Comparison of ENCODE assay signal across 2 fruit fly cellular contexts in the genomic region with DNA sequence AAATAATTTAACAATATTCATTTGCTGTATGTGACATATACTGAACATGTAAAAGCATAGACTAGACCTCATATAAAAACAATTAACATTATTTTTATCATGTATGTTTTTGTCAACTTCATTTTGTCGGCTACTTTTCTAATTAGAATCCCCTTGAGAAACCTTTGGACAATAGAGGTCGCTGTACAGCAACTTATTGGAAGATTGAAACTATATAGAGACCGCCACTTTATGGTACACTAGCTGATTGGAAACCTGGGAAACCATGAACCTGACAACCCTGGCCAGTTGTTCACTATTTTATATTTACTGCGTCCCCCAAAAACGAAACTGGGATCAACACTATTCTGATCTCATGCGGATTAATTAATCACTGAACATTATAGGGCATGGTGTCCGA.
TF ChIP-seq lines count a peak whose summit lies in the region.

No protein-coding gene starts in this region.

- TF ChIP-seq CTCF in S2 (optimal IDR thresholded peaks at IDR 0.05; lab: Kevin White, UChicago) = peak; percentile 92 to 93
- TF ChIP-seq CTCF in whole organism, embryonic (GFP tag; optimal IDR thresholded peaks at IDR 0.05; lab: Kevin White, UChicago) = peak; percentile 89

TF ChIP-seq in whole organism, embryonic, 481 proteins besides CTCF, POLR2A, EP300 and RAD21:
- no peak for TF ChIP-seq CG14860 (GFP tag; IDR thresholded peaks at IDR 0.05; lab: Robert Waterston, UW; ENCODE audit: partially characterized antibody)
- TF ChIP-seq az2 (GFP tag; optimal IDR thresholded peaks at IDR 0.05; lab: Kevin White, UChicago) = no peak
- TF ChIP-seq CG4617 (GFP tag; optimal IDR thresholded peaks at IDR 0.05; lab: Kevin White, UChicago; ENCODE audit: borderline replicate concordance) = no peak
- peak; percentile 96 for TF ChIP-seq Elba2 (GFP tag; optimal IDR thresholded peaks at IDR 0.05; lab: Kevin White, UChicago)
- peak; percentile 96 for TF ChIP-seq stwl (tag; optimal IDR thresholded peaks at IDR 0.05; lab: Kevin White, UChicago)
- TF ChIP-seq Hr78 (GFP tag; optimal IDR thresholded peaks at IDR 0.05; lab: Kevin White, UChicago) = no peak
- TF ChIP-seq yki (optimal IDR thresholded peaks at IDR 0.05; lab: Kevin White, UChicago) = no peak
- TF ChIP-seq Neu2 (GFP tag; optimal IDR thresholded peaks at IDR 0.05; lab: Kevin White, UChicago; ENCODE audit: borderline replicate concordance) = no peak
- TF ChIP-seq pita (GFP tag; optimal IDR thresholded peaks at IDR 0.05; lab: Kevin White, UChicago) = peak; percentile 43
- no peak for TF ChIP-seq CG31224 (GFP tag; IDR thresholded peaks at IDR 0.05; lab: Robert Waterston, UW)
- peak; percentile 47 for TF ChIP-seq CG15696 (tag; optimal IDR thresholded peaks at IDR 0.05; lab: Kevin White, UChicago)
- peak in 1 of 2 experiments; percentile 12 for TF ChIP-seq chif (GFP tag; optimal IDR thresholded peaks at IDR 0.05; lab: Kevin White, UChicago)
- no peak for TF ChIP-seq cato (GFP tag; optimal IDR thresholded peaks at IDR 0.05; lab: Kevin White, UChicago; ENCODE audit: borderline replicate concordance)
- TF ChIP-seq CG17829 (tag; optimal IDR thresholded peaks at IDR 0.05; lab: Kevin White, UChicago) = peak; percentile 35
- no peak for TF ChIP-seq Camta (GFP tag; optimal IDR thresholded peaks at IDR 0.05; lab: Kevin White, UChicago)
- TF ChIP-seq CG2678 (tag; optimal IDR thresholded peaks at IDR 0.05; lab: Kevin White, UChicago) = no peak
- no peak for TF ChIP-seq Abd-B (GFP tag; optimal IDR thresholded peaks at IDR 0.05; lab: Kevin White, UChicago)
- no peak for TF ChIP-seq bigmax (GFP tag; optimal IDR thresholded peaks at IDR 0.05; lab: Kevin White, UChicago)
- TF ChIP-seq CG10431 (GFP tag; optimal IDR thresholded peaks at IDR 0.05; lab: Kevin White, UChicago) = peak; percentile 98
- TF ChIP-seq Opbp (GFP tag; IDR thresholded peaks at IDR 0.05; lab: Robert Waterston, UW; ENCODE audit: partially characterized antibody) = 0 out of 3 replicates have a peak, but pooled peaks have one; percentile 35
- no peak for TF ChIP-seq HLH54F (GFP tag; optimal IDR thresholded peaks at IDR 0.05; lab: Kevin White, UChicago)
- TF ChIP-seq tgo (GFP tag; IDR thresholded peaks at IDR 0.05; lab: Robert Waterston, UW) = no peak
- no peak for TF ChIP-seq sens-2 (GFP tag; IDR thresholded peaks at IDR 0.05; lab: Robert Waterston, UW)
- TF ChIP-seq tio (GFP tag; optimal IDR thresholded peaks at IDR 0.05; lab: Kevin White, UChicago) = no peak
- peak; percentile 5 for TF ChIP-seq zf30C (GFP tag; optimal IDR thresholded peaks at IDR 0.05; lab: Kevin White, UChicago)
- TF ChIP-seq CG10267 (tag; optimal IDR thresholded peaks at IDR 0.05; lab: Kevin White, UChicago) = peak; percentile 6
- no peak for TF ChIP-seq CG3065 (GFP tag; optimal IDR thresholded peaks at IDR 0.05; lab: Kevin White, UChicago)
- TF ChIP-seq CG14667 (GFP tag; IDR thresholded peaks at IDR 0.05; lab: Robert Waterston, UW) = no peak
- peak; percentile 25 for TF ChIP-seq fd102C (GFP tag; optimal IDR thresholded peaks at IDR 0.05; lab: Kevin White, UChicago)
- TF ChIP-seq CG2199 (GFP tag; IDR thresholded peaks at IDR 0.05; lab: Robert Waterston, UW) = peak; percentile 84; the same call in 2 of the 3 replicates
- TF ChIP-seq grn (GFP tag; optimal IDR thresholded peaks at IDR 0.05; lab: Kevin White, UChicago) = no peak
- TF ChIP-seq CG14710 (tag; optimal IDR thresholded peaks at IDR 0.05; lab: Kevin White, UChicago) = no peak
- TF ChIP-seq gce (GFP tag; IDR thresholded peaks at IDR 0.05; lab: Robert Waterston, UW) = no peak
- no peak for TF ChIP-seq CG5245 (GFP tag; optimal IDR thresholded peaks at IDR 0.05; lab: Kevin White, UChicago)
- TF ChIP-seq NFAT (GFP tag; IDR thresholded peaks at IDR 0.05; lab: Robert Waterston, UW) = no peak
- peak; percentile 72 for TF ChIP-seq zen (tag; optimal IDR thresholded peaks at IDR 0.05; lab: Kevin White, UChicago)
- TF ChIP-seq so (GFP tag; IDR thresholded peaks at IDR 0.05; lab: Robert Waterston, UW) = no peak
- TF ChIP-seq insv (GFP tag; optimal IDR thresholded peaks at IDR 0.05; lab: Kevin White, UChicago) = peak; percentile 99 to 100
- TF ChIP-seq D19A (tag; optimal IDR thresholded peaks at IDR 0.05; lab: Kevin White, UChicago) = peak; percentile 74
- peak; percentile 19 for TF ChIP-seq trem (tag; optimal IDR thresholded peaks at IDR 0.05; lab: Kevin White, UChicago)
